Worm (Caenorhabditis elegans) whole organism, L1 larva: ENCODE results near the gene F17A2.13.

Experiments used
- C04F5.9 ChIP-seq: sonication (generic microtip); optimal IDR thresholded peaks from 2 replicates; lab custom pipeline; 2016; ENCODE audit warnings: missing genetic modification characterization, missing compliant biosample characterization
- aha-1 ChIP-seq: fragments of 150-350 bp; optimal IDR thresholded peaks from 2 replicates; lab custom pipeline; 2014; ENCODE audit warnings: missing biosample characterization, missing genetic modification characterization
- alr-1 ChIP-seq: fragments of 200-800 bp; sonication (Bioruptor generic); optimal IDR thresholded peaks from 2 replicates; lab custom pipeline; 2018; ENCODE audit warnings: borderline replicate concordance, mild to moderate bottlenecking, missing genetic modification characterization, missing compliant biosample characterization
- aly-2 ChIP-seq: fragments of 150-350 bp; optimal IDR thresholded peaks from 2 replicates; lab custom pipeline; 2014; ENCODE audit warnings: missing biosample characterization, missing genetic modification characterization
- ceh-8 ChIP-seq: fragments of 200-800 bp; sonication (Bioruptor generic); optimal IDR thresholded peaks from 2 replicates; lab custom pipeline; 2018; ENCODE audit warnings: mild to moderate bottlenecking, missing genetic modification characterization, moderate library complexity, missing compliant biosample characterization
- ceh-90 ChIP-seq: sonication (generic microtip); optimal IDR thresholded peaks from 2 replicates; lab custom pipeline; 2016; ENCODE audit warnings: missing genetic modification characterization, missing compliant biosample characterization
- ces-1 ChIP-seq: fragments of 150-350 bp; optimal IDR thresholded peaks from 2 replicates; lab custom pipeline; 2014; ENCODE audit warnings: missing biosample characterization, missing genetic modification reagents, missing genetic modification characterization
- efl-1 ChIP-seq, 4 experiments: fragments of 150-350 bp; optimal IDR thresholded peaks in 3 of 4; peaks in 1 of 4; 1 replicate in 1 of 4; 2 replicates in 3 of 4; lab custom pipeline; 2014; ENCODE audit warnings: missing biosample characterization in 2 of 4, missing genetic modification characterization in 2 of 4, missing genetic modification reagents in 2 of 4
- efl-3 ChIP-seq: fragments of 200-800 bp; sonication (Bioruptor generic); optimal IDR thresholded peaks from 2 replicates; lab custom pipeline; 2018; ENCODE audit warnings: mild to moderate bottlenecking, missing genetic modification characterization, missing compliant biosample characterization
- egl-13 ChIP-seq: sonication (generic microtip); optimal IDR thresholded peaks from 2 replicates; lab custom pipeline; 2016; ENCODE audit warnings: missing genotype, missing genetic modification reagents, missing genetic modification characterization, missing compliant biosample characterization
- elt-3 ChIP-seq, 6 experiments: fragments of 150-350 bp in 1 of 6; sonication (generic microtip); optimal IDR thresholded peaks; 2 replicates each; lab custom pipeline; 2017 to 2018; ENCODE audit warnings: missing biosample characterization in 6 of 6, missing genetic modification characterization in 6 of 6, inconsistent platforms in 1 of 6
- fkh-10 ChIP-seq: sonication (generic microtip); optimal IDR thresholded peaks from 2 replicates; lab custom pipeline; 2017; ENCODE audit warnings: missing biosample characterization, missing genetic modification reagents, missing genetic modification characterization
- fkh-4 ChIP-seq: sonication (generic microtip); optimal IDR thresholded peaks from 2 replicates; lab custom pipeline; 2016; ENCODE audit warnings: missing compliant biosample characterization, missing genetic modification characterization, borderline replicate concordance
- fkh-8 ChIP-seq: sonication (generic microtip); optimal IDR thresholded peaks from 2 replicates; lab custom pipeline; 2016; ENCODE audit warnings: mild to moderate bottlenecking, missing genetic modification characterization, missing compliant biosample characterization
- fos-1 ChIP-seq: fragments of 150-350 bp; optimal IDR thresholded peaks from 2 replicates; lab custom pipeline; 2014; ENCODE audit warnings: missing biosample characterization, missing genetic modification characterization
- isw-1 ChIP-seq: fragments of 200-800 bp; sonication (Bioruptor generic); IDR thresholded peaks from 2 replicates; pipeline ENCODE4 v1.3.6; 2022; ENCODE audit warnings: missing genetic modification characterization, missing compliant biosample characterization
- lin-13 ChIP-seq: fragments of 150-350 bp; optimal IDR thresholded peaks from 2 replicates; lab custom pipeline; 2014; ENCODE audit warnings: missing biosample characterization, missing genetic modification reagents, missing genetic modification characterization
- lin-14 ChIP-seq: fragments of 200-800 bp; sonication (Bioruptor generic); optimal IDR thresholded peaks from 2 replicates; lab custom pipeline; 2018; ENCODE audit warnings: mild to moderate bottlenecking, missing genetic modification characterization, moderate library complexity, missing compliant biosample characterization
- lin-15B ChIP-seq: fragments of 150-350 bp; sonication (generic microtip); optimal IDR thresholded peaks from 3 replicates; lab custom pipeline; 2014; ENCODE audit warnings: missing biosample characterization, missing genetic modification characterization
- mab-9 ChIP-seq: fragments of 200-800 bp; sonication (Bioruptor generic); IDR thresholded peaks from 2 replicates; pipeline ENCODE4 v1.3.6; 2022; ENCODE audit warnings: missing genetic modification reagents, missing genetic modification characterization, missing compliant biosample characterization
- mdl-1 ChIP-seq, 2 experiments: fragments of 150-350 bp; optimal IDR thresholded peaks; 2 replicates each; lab custom pipeline; 2014 to 2017; ENCODE audit warnings: missing biosample characterization in 2 of 2, missing genetic modification characterization in 2 of 2, inconsistent platforms in 1 of 2
- mef-2 ChIP-seq: fragments of 150-350 bp; optimal IDR thresholded peaks from 2 replicates; lab custom pipeline; 2014; ENCODE audit warnings: missing biosample characterization, missing genetic modification characterization
- mep-1 ChIP-seq: fragments of 150-350 bp; optimal IDR thresholded peaks from 2 replicates; lab custom pipeline; 2014; ENCODE audit warnings: missing biosample characterization, missing genetic modification characterization
- nhr-19 ChIP-seq: fragments of 200-800 bp; sonication (Bioruptor generic); conservative IDR thresholded peaks from 2 replicates; pipeline ENCODE4 v1.3.6; 2022; ENCODE audit warnings: missing genetic modification characterization, missing compliant biosample characterization
- nhr-237 ChIP-seq: fragments of 150-350 bp; optimal IDR thresholded peaks from 2 replicates; lab custom pipeline; 2014; ENCODE audit warnings: missing biosample characterization, missing genetic modification characterization
- nhr-28 ChIP-seq: fragments of 150-350 bp; optimal IDR thresholded peaks from 2 replicates; lab custom pipeline; 2014; ENCODE audit warnings: missing biosample characterization, missing genetic modification characterization
- nhr-47 ChIP-seq: sonication (generic microtip); optimal IDR thresholded peaks from 2 replicates; lab custom pipeline; 2016; ENCODE audit warnings: mild to moderate bottlenecking, missing genetic modification characterization, moderate library complexity, missing compliant biosample characterization
- nhr-76 ChIP-seq: sonication (generic microtip); optimal IDR thresholded peaks from 2 replicates; lab custom pipeline; 2017; ENCODE audit warnings: missing biosample characterization, missing genetic modification characterization
- nhr-84 ChIP-seq: sonication (generic microtip); optimal IDR thresholded peaks from 2 replicates; lab custom pipeline; 2017; ENCODE audit warnings: missing biosample characterization, missing genetic modification characterization
- nhr-85 ChIP-seq: sonication (generic microtip); peaks from one replicate; lab custom pipeline; 2016; ENCODE audit warnings: missing genetic modification characterization, inconsistent platforms, missing compliant biosample characterization
- pax-3 ChIP-seq: fragments of 200-800 bp; sonication (Bioruptor generic); optimal IDR thresholded peaks from 2 replicates; lab custom pipeline; 2018; ENCODE audit warnings: mild to moderate bottlenecking, missing genetic modification characterization, moderate library complexity, missing compliant biosample characterization
- pqm-1 ChIP-seq: sonication (generic microtip); optimal IDR thresholded peaks from 3 replicates; lab custom pipeline; 2017; ENCODE audit warnings: missing biosample characterization, missing genetic modification characterization
- sptf-1 ChIP-seq: fragments of 150-350 bp; optimal IDR thresholded peaks from 2 replicates; lab custom pipeline; 2014; ENCODE audit warnings: missing biosample characterization, missing genetic modification characterization
- swsn-7 ChIP-seq: sonication (generic microtip); optimal IDR thresholded peaks from 2 replicates; lab custom pipeline; 2016; ENCODE audit warnings: missing genetic modification characterization, missing compliant biosample characterization
- tbx-2 ChIP-seq: sonication (generic microtip); optimal IDR thresholded peaks from 2 replicates; lab custom pipeline; 2016; ENCODE audit warnings: missing genetic modification characterization, missing compliant biosample characterization
- tlp-1 ChIP-seq: fragments of 150-350 bp; optimal IDR thresholded peaks from 2 replicates; lab custom pipeline; 2014; ENCODE audit warnings: missing biosample characterization, missing genetic modification characterization
- unc-30 ChIP-seq: sonication (generic microtip); optimal IDR thresholded peaks from 2 replicates; lab custom pipeline; 2017; ENCODE audit warnings: missing biosample characterization, missing genetic modification characterization
- unc-62 ChIP-seq: fragments of 150-350 bp; optimal IDR thresholded peaks from 2 replicates; lab custom pipeline; 2014; ENCODE audit warnings: missing biosample characterization, missing genetic modification reagents, missing genetic modification characterization
- unc-98 ChIP-seq: fragments of 200-800 bp; sonication (Bioruptor generic); IDR thresholded peaks from 2 replicates; pipeline ENCODE4 v1.3.6; 2022; ENCODE audit warnings: missing genetic modification characterization, missing compliant biosample characterization
- vab-15 ChIP-seq: sonication (generic microtip); optimal IDR thresholded peaks from 2 replicates; lab custom pipeline; 2017; ENCODE audit warnings: missing genotype, mild to moderate bottlenecking, missing genetic modification characterization, missing compliant biosample characterization
- zip-4 ChIP-seq: fragments of 200-800 bp; sonication (Bioruptor generic); optimal IDR thresholded peaks from 2 replicates; lab custom pipeline; 2018; ENCODE audit warnings: mild to moderate bottlenecking, missing genetic modification characterization, moderate library complexity, missing compliant biosample characterization
- ztf-4 ChIP-seq: fragments of 150-350 bp; optimal IDR thresholded peaks from 2 replicates; lab custom pipeline; 2014; ENCODE audit warnings: missing biosample characterization, missing genetic modification characterization

F17A2.13 gene

ce11 chrX:12367498-12367897 lies 46.0 kb downstream of the F17A2.13 start (continued):
- TF ChIP-seq nhr-28 (tag; lab: Kevin White, UChicago) (no peak), unc-98 (GFP tag; lab: Robert Waterston, UW) (no peak), nhr-19 (peak; percentile 56), unc-30 (tag; lab: Kevin White, UChicago) (no peak), isw-1 (GFP tag; lab: Robert Waterston, UW) (no peak), efl-1 (optimal IDR thresholded peaks at IDR 0.05; lab: Kevin White, UChicago) (peak in 1 of 2 experiments; percentile 11), efl-1 (GFP tag; optimal IDR thresholded peaks at IDR 0.05 in 1 of 2; lab: Kevin White, UChicago) (no peak), nhr-76 (tag; lab: Kevin White, UChicago) (no peak), mef-2 (tag; lab: Kevin White, UChicago) (no peak), swsn-7 (peak; percentile 24), fkh-10 (GFP tag; lab: Kevin White, UChicago) (no peak), pqm-1 (tag; lab: Kevin White, UChicago) (no peak), unc-62 (GFP tag; lab: Kevin White, UChicago) (no peak), lin-14 (GFP tag; lab: Kevin White, UChicago) (peak; percentile 42), lin-13 (GFP tag; lab: Kevin White, UChicago) (peak; percentile 11), aly-2 (no peak), mep-1 (tag; lab: Kevin White, UChicago) (peak; percentile 57), nhr-237 (tag; lab: Kevin White, UChicago) (no peak), alr-1 (tag; lab: Kevin White, UChicago) (no peak), egl-13 (tag; lab: Kevin White, UChicago) (no peak), fkh-8 (no peak), ceh-8 (GFP tag; lab: Kevin White, UChicago) (no peak), pax-3 (tag; lab: Kevin White, UChicago) (no peak), nhr-85 (tag; lab: Kevin White, UChicago) (peak; percentile 43), aha-1 (tag; lab: Kevin White, UChicago) (no peak), nhr-84 (tag; lab: Kevin White, UChicago) (no peak), fos-1 (tag; lab: Kevin White, UChicago) (no peak), ceh-90 (tag; lab: Kevin White, UChicago) (no peak), tlp-1 (tag; lab: Kevin White, UChicago) (no peak), mdl-1 (tag; optimal IDR thresholded peaks at IDR 0.05; lab: Kevin White, UChicago) (peak in 1 of 2 experiments; percentile 45), ztf-4 (tag; lab: Kevin White, UChicago) (no peak), sptf-1 (tag; lab: Kevin White, UChicago) (no peak), fkh-4 (tag; lab: Kevin White, UChicago) (no peak), mab-9 (0 out of 2 replicates have a peak, but pooled peaks have one; percentile 20), ces-1 (GFP tag; lab: Kevin White, UChicago) (no peak), vab-15 (tag; lab: Kevin White, UChicago) (no peak)
- TF ChIP-seq, all 84 proteins: peak for 24

DNA sequence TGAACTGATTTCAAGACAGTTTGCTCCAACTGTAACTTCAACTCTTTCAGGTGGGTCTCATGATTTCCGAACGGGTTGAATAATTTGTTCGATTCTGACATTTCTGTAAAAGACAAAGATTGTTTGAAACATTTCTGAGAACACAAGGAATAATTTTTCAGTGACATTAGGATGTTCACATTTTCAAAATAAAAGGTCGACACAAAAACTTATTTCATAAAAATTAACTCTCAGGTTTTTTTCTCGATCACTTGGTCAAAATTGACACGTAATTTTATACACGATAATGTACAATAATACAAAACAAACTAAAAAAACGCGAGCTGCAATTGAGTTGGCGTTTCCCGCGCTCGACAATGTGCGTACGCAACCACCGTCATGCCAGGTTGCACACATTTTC lies 49.9 kb downstream of the F17A2.13 start, which contains the start of gene rif-1.2:
Gene rif-1.2, minus strand, starts transcription at position 101 of the 400 bp plus-strand sequence.
- TF ChIP-seq aha-1 (tag; lab: Kevin White, UChicago), result no peak
- TF ChIP-seq tbx-2, result no peak
- TF ChIP-seq elt-3 (tag; optimal IDR thresholded peaks at IDR 0.05; lab: Kevin White, UChicago), result no peak
- TF ChIP-seq lin-15B (tag; lab: Kevin White, UChicago), result no peak
- no peak for TF ChIP-seq zip-4 (GFP tag; lab: Kevin White, UChicago)
- no peak for TF ChIP-seq alr-1 (tag; lab: Kevin White, UChicago)
- no peak for TF ChIP-seq efl-3 (GFP tag; lab: Kevin White, UChicago)
- no peak for TF ChIP-seq pqm-1 (tag; lab: Kevin White, UChicago)
- TF ChIP-seq nhr-47 (tag; lab: Kevin White, UChicago), result no peak
- TF ChIP-seq C04F5.9, result no peak
